Fruit fly (Drosophila melanogaster) whole organism, embryonic: ENCODE results near the gene Vm34Ca.
A peak's percentile ranks its signal among the peaks of the same experiment; 100 is the strongest.

Experiments used
- C15 ChIP-seq: fragments of 200-800 bp; sonication (Bioruptor generic); IDR thresholded peaks from 3 replicates; pipeline ENCODE4 v1.3.6; 2022; ENCODE audit warnings: missing biosample characterization, missing genetic modification characterization
- CG1024 ChIP-seq: fragments of 200-800 bp; sonication (Bioruptor generic); IDR thresholded peaks from 2 replicates; pipeline ENCODE4 v1.3.6; 2022; ENCODE audit warnings: missing biosample characterization, missing genetic modification characterization
- CG10366 ChIP-seq: fragments of 200-800 bp; sonication (Bioruptor generic); IDR thresholded peaks from 2 replicates; pipeline ENCODE4 v1.3.6; 2022; ENCODE audit warnings: missing biosample characterization, missing genetic modification characterization
- CG11093 ChIP-seq: fragments of 200-800 bp; sonication (Bioruptor generic); IDR thresholded peaks from 3 replicates; pipeline ENCODE4 v1.3.6; 2022; ENCODE audit warnings: missing biosample characterization, missing genetic modification characterization
- CG11695 ChIP-seq: fragments of 200-800 bp; sonication (Bioruptor generic); IDR thresholded peaks from 3 replicates; pipeline ENCODE4 v1.3.6; 2022; ENCODE audit warnings: missing biosample characterization, missing genetic modification characterization
- CG1233 ChIP-seq: fragments of 200-800 bp; sonication (Bioruptor generic); optimal IDR thresholded peaks from 4 replicates; lab custom pipeline; 2018; ENCODE audit warnings: missing biosample characterization, mild to moderate bottlenecking, missing genetic modification characterization
- CG15011 ChIP-seq: fragments of 200-800 bp; sonication (Bioruptor generic); optimal IDR thresholded peaks from 3 replicates; lab custom pipeline; 2018; ENCODE audit warnings: missing biosample characterization, mild to moderate bottlenecking, missing genetic modification characterization
- CG1529 ChIP-seq: fragments of 200-800 bp; sonication (Bioruptor generic); optimal IDR thresholded peaks from 3 replicates; lab custom pipeline; 2018; ENCODE audit warnings: missing biosample characterization, missing genetic modification characterization
- CG15601 ChIP-seq: fragments of 200-800 bp; sonication (Bioruptor generic); optimal IDR thresholded peaks from 3 replicates; lab custom pipeline; 2019; ENCODE audit warnings: missing biosample characterization, mild to moderate bottlenecking, missing genetic modification characterization, moderate library complexity
- CG15696 ChIP-seq: fragments of 200-800 bp; sonication (Bioruptor generic); optimal IDR thresholded peaks from 2 replicates; lab custom pipeline; 2019; ENCODE audit warnings: missing biosample characterization, mild to moderate bottlenecking, missing genetic modification characterization, moderate library complexity
- CG16779 ChIP-seq: fragments of 200-800 bp; sonication (Bioruptor generic); IDR thresholded peaks from 2 replicates; pipeline ENCODE4 v1.3.6; 2022; ENCODE audit warnings: missing biosample characterization, missing genetic modification characterization
- CG17385 ChIP-seq: fragments of 200-800 bp; sonication (Bioruptor generic); optimal IDR thresholded peaks from 3 replicates; lab custom pipeline; 2018; ENCODE audit warnings: missing biosample characterization, mild to moderate bottlenecking, missing genetic modification characterization
- CG1832 ChIP-seq: fragments of 200-800 bp; sonication (Bioruptor generic); optimal IDR thresholded peaks from 2 replicates; lab custom pipeline; 2017; ENCODE audit warnings: missing biosample characterization, mild to moderate bottlenecking, missing genetic modification characterization, inconsistent platforms
- CG2202 ChIP-seq: fragments of 200-800 bp; sonication (Bioruptor generic); optimal IDR thresholded peaks from 2 replicates; lab custom pipeline; 2018; ENCODE audit warnings: missing biosample characterization, mild to moderate bottlenecking, missing genetic modification characterization
- CG3163 ChIP-seq: fragments of 200-800 bp; sonication (Bioruptor generic); optimal IDR thresholded peaks from 3 replicates; lab custom pipeline; 2016; ENCODE audit warnings: missing biosample characterization, missing genetic modification characterization
- CG33213 ChIP-seq: fragments of 200-800 bp; sonication (Bioruptor generic); optimal IDR thresholded peaks from 3 replicates; lab custom pipeline; 2016; ENCODE audit warnings: missing biosample characterization, missing genetic modification characterization
- CG34224 ChIP-seq: fragments of 200-800 bp; sonication (Bioruptor generic); IDR thresholded peaks from 3 replicates; pipeline ENCODE4 v1.3.6; 2022; ENCODE audit warnings: missing biosample characterization, missing genetic modification characterization; ENCODE audit not compliant: partially characterized antibody
- CG4617 ChIP-seq: fragments of 200-800 bp; sonication (Bioruptor generic); optimal IDR thresholded peaks from 3 replicates; lab custom pipeline; 2016; ENCODE audit warnings: missing biosample characterization, missing genetic modification characterization, borderline replicate concordance
- CG4820 ChIP-seq: fragments of 200-800 bp; sonication (Bioruptor generic); optimal IDR thresholded peaks from 3 replicates; lab custom pipeline; 2016; ENCODE audit warnings: missing biosample characterization, missing genetic modification characterization
- CG7556 ChIP-seq: fragments of 200-800 bp; sonication (Bioruptor generic); optimal IDR thresholded peaks from 2 replicates; lab custom pipeline; 2017; ENCODE audit warnings: missing biosample characterization, mild to moderate bottlenecking, missing genetic modification characterization
- CG7928 ChIP-seq: fragments of 200-800 bp; sonication (Bioruptor generic); optimal IDR thresholded peaks from 2 replicates; lab custom pipeline; 2017; ENCODE audit warnings: missing biosample characterization, mild to moderate bottlenecking, missing genetic modification characterization
- CG8281 ChIP-seq: fragments of 200-800 bp; sonication (Bioruptor generic); optimal IDR thresholded peaks from 2 replicates; lab custom pipeline; 2018; ENCODE audit warnings: missing biosample characterization, mild to moderate bottlenecking, missing genetic modification characterization, moderate library complexity
- Dip2 ChIP-seq: fragments of 200-800 bp; sonication (Bioruptor generic); IDR thresholded peaks from 2 replicates; pipeline ENCODE4 v1.3.6; 2022; ENCODE audit warnings: missing biosample characterization, missing genetic modification characterization
- HmgD ChIP-seq: fragments of 200-800 bp; sonication (Bioruptor generic); optimal IDR thresholded peaks from 3 replicates; lab custom pipeline; 2016; ENCODE audit warnings: missing biosample characterization, missing genetic modification characterization
- Hmr ChIP-seq: fragments of 200-800 bp; sonication (Bioruptor generic); optimal IDR thresholded peaks from 3 replicates; lab custom pipeline; 2017; ENCODE audit warnings: mild to moderate bottlenecking, missing biosample characterization, missing genetic modification reagents, missing genetic modification characterization
- Hsf ChIP-seq: fragments of 200-800 bp; sonication (Bioruptor generic); optimal IDR thresholded peaks from 3 replicates; lab custom pipeline; 2016; ENCODE audit warnings: missing biosample characterization, missing genetic modification characterization
- MTF-1 ChIP-seq: fragments of 200-800 bp; sonication (Bioruptor generic); optimal IDR thresholded peaks from 2 replicates; lab custom pipeline; 2018; ENCODE audit warnings: missing biosample characterization, mild to moderate bottlenecking, missing genetic modification characterization, borderline replicate concordance
- Myb ChIP-seq: fragments of 200-800 bp; sonication (Bioruptor generic); optimal IDR thresholded peaks from 2 replicates; lab custom pipeline; 2016; ENCODE audit warnings: missing biosample characterization, missing genetic modification characterization
- NC2α ChIP-seq: fragments of 200-800 bp; sonication (Bioruptor generic); optimal IDR thresholded peaks from 2 replicates; lab custom pipeline; 2016; ENCODE audit warnings: missing biosample characterization, missing genetic modification characterization
- Oli ChIP-seq: fragments of 200-800 bp; sonication (Bioruptor generic); optimal IDR thresholded peaks from 2 replicates; lab custom pipeline; 2018; ENCODE audit warnings: missing biosample characterization, mild to moderate bottlenecking, missing genetic modification characterization, moderate library complexity
- Poxn ChIP-seq: fragments of 200-800 bp; sonication (Bioruptor generic); IDR thresholded peaks from 2 replicates; pipeline ENCODE4 v1.3.6; 2022; ENCODE audit warnings: missing biosample characterization, missing genetic modification characterization
- Sry-β ChIP-seq: fragments of 200-800 bp; sonication (Bioruptor generic); optimal IDR thresholded peaks from 2 replicates; lab custom pipeline; 2018; ENCODE audit warnings: missing biosample characterization, mild to moderate bottlenecking, missing genetic modification characterization, moderate library complexity
- caup ChIP-seq: fragments of 200-800 bp; sonication (Bioruptor generic); optimal IDR thresholded peaks from 3 replicates; lab custom pipeline; 2017; ENCODE audit warnings: missing biosample characterization, mild to moderate bottlenecking, missing genetic modification characterization, moderate library complexity; ENCODE audit not compliant: severe bottlenecking
- dmrt99B ChIP-seq: fragments of 200-800 bp; sonication (Bioruptor generic); optimal IDR thresholded peaks from 2 replicates; lab custom pipeline; 2018; ENCODE audit warnings: missing biosample characterization, mild to moderate bottlenecking, missing genetic modification characterization, moderate library complexity
- dpn ChIP-seq, 2 experiments: fragments of 200-800 bp; sonication (Bioruptor generic); optimal IDR thresholded peaks; 3 replicates each; lab custom pipeline; 2016; ENCODE audit warnings: missing biosample characterization in 2 of 2, missing genetic modification characterization in 2 of 2
- dysf ChIP-seq: fragments of 200-800 bp; sonication (Bioruptor generic); IDR thresholded peaks from 3 replicates; pipeline ENCODE4 v1.3.6; 2022; ENCODE audit warnings: missing biosample characterization, missing genetic modification characterization
- gce ChIP-seq: fragments of 200-800 bp; sonication (Bioruptor generic); IDR thresholded peaks from 3 replicates; pipeline ENCODE4 v1.3.6; 2022; ENCODE audit warnings: missing biosample characterization, missing genetic modification characterization
- gcm2 ChIP-seq: fragments of 200-800 bp; sonication (Bioruptor generic); optimal IDR thresholded peaks from 2 replicates; lab custom pipeline; 2016; ENCODE audit warnings: missing biosample characterization, missing genetic modification characterization
- grn ChIP-seq: fragments of 200-800 bp; sonication (Bioruptor generic); optimal IDR thresholded peaks from 3 replicates; lab custom pipeline; 2017; ENCODE audit warnings: missing biosample characterization, missing genetic modification characterization
- her ChIP-seq: fragments of 200-800 bp; sonication (Bioruptor generic); optimal IDR thresholded peaks from 2 replicates; lab custom pipeline; 2016; ENCODE audit warnings: missing biosample characterization, missing genetic modification characterization
- maf-S ChIP-seq: fragments of 200-800 bp; sonication (Bioruptor generic); optimal IDR thresholded peaks from 2 replicates; lab custom pipeline; 2016; ENCODE audit warnings: missing biosample characterization, missing genetic modification characterization
- pan ChIP-seq, 4 experiments: fragments of >200 bp in 3 of 4; fragments of 200-800 bp in 1 of 4; sonication (Bioruptor generic) in 1 of 4; optimal IDR thresholded peaks in 3 of 4; IDR thresholded peaks in 1 of 4; 2 replicates each; pipeline versions ENCODE4 v1.3.6 to Lab custom; 2017 to 2022; ENCODE audit warnings: missing biosample characterization in 2 of 4, missing genetic modification characterization in 2 of 4, mixed read lengths in 1 of 4
- pb ChIP-seq: fragments of 200-800 bp; sonication (Bioruptor generic); optimal IDR thresholded peaks from 3 replicates; lab custom pipeline; 2016; ENCODE audit warnings: missing biosample characterization, missing genetic modification characterization
- ranshi ChIP-seq: fragments of 200-800 bp; sonication (Bioruptor generic); IDR thresholded peaks from 2 replicates; pipeline ENCODE4 v1.3.6; 2022; ENCODE audit warnings: missing biosample characterization, missing genetic modification characterization
- ttk ChIP-seq: fragments of 200-800 bp; sonication (Bioruptor generic); IDR thresholded peaks from 2 replicates; pipeline ENCODE4 v2.1.2; 2022; ENCODE audit warnings: missing biosample characterization, missing genetic modification characterization
- tx ChIP-seq: fragments of 200-800 bp; sonication (Bioruptor generic); optimal IDR thresholded peaks from 2 replicates; lab custom pipeline; 2016; ENCODE audit warnings: missing biosample characterization, missing genetic modification characterization
- usp ChIP-seq: fragments of >200 bp; optimal IDR thresholded peaks from 2 replicates; lab custom pipeline; 2017; ENCODE audit warnings: missing biosample characterization, missing genetic modification characterization
- vvl ChIP-seq: fragments of 200-800 bp; sonication (Bioruptor generic); IDR thresholded peaks from 2 replicates; pipeline ENCODE4 v1.3.6; 2022; ENCODE audit warnings: missing biosample characterization, missing genetic modification characterization

The Vm34Ca gene

dm6 chr2L:13414525-13415481 is 3.4 kb upstream of the Vm34Ca start, which contains the start of the genes CG16956, CG42784 and CG43850 (continued):
- TF ChIP-seq usp (no peak), tx (GFP tag; lab: Kevin White, UChicago) (no peak), Hsf (GFP tag; lab: Kevin White, UChicago) (peak; percentile 17), CG2202 (no peak), gce (GFP tag; lab: Robert Waterston, UW) (0 out of 3 replicates have a peak, but pooled peaks have one; percentile 52), CG11093 (GFP tag; lab: Robert Waterston, UW) (no peak), CG8281 (tag; lab: Kevin White, UChicago) (peak; percentile 11), CG15011 (GFP tag; lab: Kevin White, UChicago) (peak; percentile 68), dmrt99B (tag; lab: Kevin White, UChicago) (peak; percentile 51), CG11695 (peak; percentile 20; the same call in 1 of the 3 replicates), gcm2 (GFP tag; lab: Kevin White, UChicago) (no peak), NC2α (GFP tag; lab: Kevin White, UChicago) (no peak), CG7928 (GFP tag; lab: Kevin White, UChicago) (no peak), CG34224 (GFP tag; lab: Robert Waterston, UW) (0 out of 3 replicates have a peak, but pooled peaks have one; percentile 29), Myb (GFP tag; lab: Kevin White, UChicago) (no peak), CG3163 (GFP tag; lab: Kevin White, UChicago) (no peak), caup (GFP tag; lab: Kevin White, UChicago) (peak; percentile 89), Oli (peak; percentile 6), CG16779 (GFP tag; lab: Robert Waterston, UW) (no peak), vvl (GFP tag; lab: Robert Waterston, UW) (0 out of 2 replicates have a peak, but pooled peaks have one; percentile 60), maf-S (GFP tag; lab: Kevin White, UChicago) (no peak), dysf (peak; percentile 37; the same call in 2 of the 3 replicates), CG4820 (GFP tag; lab: Kevin White, UChicago) (no peak), Hmr (GFP tag; lab: Kevin White, UChicago) (peak; percentile 94), MTF-1 (GFP tag; lab: Kevin White, UChicago) (peak; percentile 84), Sry-β (GFP tag; lab: Kevin White, UChicago) (no peak), CG15601 (tag; lab: Kevin White, UChicago) (no peak), ranshi (GFP tag; lab: Robert Waterston, UW) (no peak), HmgD (GFP tag; lab: Kevin White, UChicago) (no peak), CG4617 (no peak), her (GFP tag; lab: Kevin White, UChicago) (peak; percentile 42), C15 (GFP tag; lab: Robert Waterston, UW) (no peak), CG7556 (GFP tag; lab: Kevin White, UChicago) (peak; percentile 48), CG1024 (GFP tag; lab: Robert Waterston, UW) (no peak), CG1529 (GFP tag; lab: Kevin White, UChicago) (peak; percentile 12), dpn (GFP tag; optimal IDR thresholded peaks at IDR 0.05; lab: Kevin White, UChicago) (peak in 1 of 2 experiments; percentile 1), grn (GFP tag; lab: Kevin White, UChicago) (peak; percentile 1), CG15696 (tag; lab: Kevin White, UChicago) (no peak), pb (GFP tag; lab: Kevin White, UChicago) (no peak), CG1832 (GFP tag; lab: Kevin White, UChicago) (no peak), Dip2 (no peak), ttk (GFP tag; lab: Robert Waterston, UW) (peak; percentile 41; the same call in 1 of the 2 replicates), pan (optimal IDR thresholded peaks at IDR 0.05; lab: Kevin White, UChicago) (no peak), pan (GFP tag; optimal IDR thresholded peaks at IDR 0.05 in 1 of 2, IDR thresholded peaks at IDR 0.05 in 1 of 2) (no peak), CG33213 (GFP tag; lab: Kevin White, UChicago) (peak; percentile 30), CG1233 (GFP tag; lab: Kevin White, UChicago) (peak; percentile 69), Poxn (no peak), CG10366 (GFP tag; lab: Robert Waterston, UW) (no peak), CG17385 (GFP tag; lab: Kevin White, UChicago) (peak; percentile 78)
